Worm (Caenorhabditis elegans) whole organism, L1 larva: ENCODE measurements around the gene F16G10.7.

ENCODE experiments used
- C16A3.4 ChIP-seq: fragments of 150-350 bp; optimal IDR thresholded peaks from 2 replicates; lab custom pipeline; 2014; ENCODE audit warnings: missing biosample characterization, missing genetic modification characterization
- ama-1 ChIP-seq: fragments of 150-350 bp; optimal IDR thresholded peaks from 2 replicates; lab custom pipeline; 2014
- ets-5 ChIP-seq: fragments of 200-800 bp; sonication (Bioruptor generic); IDR thresholded peaks from 2 replicates; pipeline ENCODE4 v1.3.6; 2022; ENCODE audit warnings: missing genetic modification characterization, missing compliant biosample characterization
- hpl-2 ChIP-seq: fragments of 150-350 bp; optimal IDR thresholded peaks from 2 replicates; lab custom pipeline; 2014; ENCODE audit warnings: missing biosample characterization, missing genetic modification reagents, missing genetic modification characterization
- lsy-2 ChIP-seq, 2 experiments: fragments of 150-350 bp; optimal IDR thresholded peaks; 2 replicates each; lab custom pipeline; 2014; ENCODE audit warnings: missing biosample characterization in 2 of 2, missing genetic modification characterization in 2 of 2
- nhr-47 ChIP-seq: sonication (generic microtip); optimal IDR thresholded peaks from 2 replicates; lab custom pipeline; 2016; ENCODE audit warnings: mild to moderate bottlenecking, missing genetic modification characterization, moderate library complexity, missing compliant biosample characterization
- zag-1 ChIP-seq: fragments of 150-350 bp; optimal IDR thresholded peaks from 2 replicates; lab custom pipeline; 2014; ENCODE audit warnings: missing biosample characterization, missing genetic modification characterization

DNA sequence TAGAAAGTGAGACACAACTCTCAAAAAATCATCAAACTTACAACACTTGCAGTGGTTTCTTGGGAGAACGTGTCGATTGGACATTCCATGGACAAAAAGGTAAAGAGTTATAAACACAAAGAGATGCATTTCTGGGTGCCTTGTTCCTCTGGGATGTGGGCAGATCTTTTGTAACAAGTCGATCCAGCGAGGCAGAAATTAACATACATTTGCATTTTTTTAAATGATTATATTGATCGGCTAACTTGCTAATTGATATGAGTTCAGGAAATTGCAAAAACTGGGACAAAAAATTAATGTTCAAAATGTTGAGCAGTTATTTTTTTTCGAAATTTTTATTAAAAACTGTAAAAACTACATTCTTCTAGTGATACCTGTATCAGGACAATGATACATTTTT lies 2.3 kb downstream of the F16G10.7 start, which contains the start of gene F16G10.6:
- TF ChIP-seq C16A3.4 (tag; lab: Kevin White, UChicago) (no peak), zag-1 (tag; lab: Kevin White, UChicago) (no peak), ets-5 (GFP tag; lab: Robert Waterston, UW) (no peak), hpl-2 (GFP tag; lab: Kevin White, UChicago) (no peak), ama-1 (lab: Kevin White, UChicago) (no peak), nhr-47 (no peak), lsy-2 (tag; optimal IDR thresholded peaks at IDR 0.05; lab: Kevin White, UChicago) (no peak)
